Fruit fly (Drosophila melanogaster): ENCODE data around the gene CG13698.

dm6 chr3L:18142969-18143368, 37.0 kb upstream of the CG13698 start:
- TF ChIP-seq usp (GFP tag; optimal IDR thresholded peaks at IDR 0.05): no peak
- no peak for TF ChIP-seq CG8478 (optimal IDR thresholded peaks at IDR 0.05)
- TF ChIP-seq EcR (GFP tag; optimal IDR thresholded peaks at IDR 0.05): no peak

Measured in whole organism.